Worm (Caenorhabditis elegans) whole organism, late embryonic: Measurements from ENCODE around the gene bath-38.

Experiments used
- K02D7.2 ChIP-seq: sonication (generic microtip); optimal IDR thresholded peaks from 2 replicates; lab custom pipeline; 2017; ENCODE audit warnings: mild to moderate bottlenecking, missing genetic modification characterization, missing compliant biosample characterization
- ama-1 ChIP-seq: fragments of 150-350 bp; optimal IDR thresholded peaks from 2 replicates; lab custom pipeline; 2014
- ceh-45 ChIP-seq: fragments of 200-800 bp; sonication (Bioruptor generic); IDR thresholded peaks from 2 replicates; pipeline ENCODE4 v1.3.6; 2022; ENCODE audit warnings: missing genetic modification reagents, missing genetic modification characterization, missing compliant biosample characterization
- pha-4 ChIP-seq: fragments of 150-350 bp; optimal IDR thresholded peaks from 2 replicates; lab custom pipeline; 2018; ENCODE audit warnings: missing biosample characterization, missing genetic modification reagents, missing genetic modification characterization
- sox-4 ChIP-seq: sonication (generic microtip); optimal IDR thresholded peaks from 2 replicates; lab custom pipeline; 2017; ENCODE audit warnings: mild to moderate bottlenecking, missing genetic modification characterization, inconsistent platforms, missing compliant biosample characterization

DNA sequence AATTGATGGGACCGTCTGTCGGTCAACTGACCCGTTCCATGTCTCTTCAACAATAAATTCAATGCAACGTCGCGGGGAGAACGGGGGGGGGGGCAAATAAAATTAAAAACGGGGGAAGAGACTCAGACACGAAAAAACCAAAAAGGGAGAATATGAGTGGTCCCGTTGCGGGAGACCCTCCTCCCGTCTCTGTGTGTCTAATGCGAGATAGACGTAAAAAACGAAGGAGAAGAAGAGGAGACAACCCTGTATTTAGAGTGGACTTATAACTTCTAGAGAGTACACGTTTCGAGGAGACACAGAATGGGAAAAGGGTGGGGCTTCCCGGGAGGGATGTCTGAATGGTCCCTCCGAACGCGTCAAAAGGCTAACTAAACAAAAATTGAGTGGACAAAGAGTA lies 20.4 kb upstream of the bath-38 start:
- TF ChIP-seq ama-1 (lab: Kevin White, UChicago) (no peak), K02D7.2 (tag; lab: Kevin White, UChicago) (no peak), pha-4 (tag; lab: Kevin White, UChicago) (no peak), ceh-45 (GFP tag; lab: Robert Waterston, UW) (no peak), sox-4 (tag; lab: Kevin White, UChicago) (no peak)
